Worm (Caenorhabditis elegans) whole organism, late embryonic: ENCODE data around the gene C04G6.4.

Source experiments
- C38D4.7 ChIP-seq: fragments of 200-800 bp; sonication (Bioruptor generic); optimal IDR thresholded peaks from 2 replicates; lab custom pipeline; 2018; ENCODE audit warnings: mild to moderate bottlenecking, missing genetic modification characterization, moderate library complexity, missing compliant biosample characterization
- F13H6.1 ChIP-seq: sonication (generic microtip); optimal IDR thresholded peaks from 2 replicates; lab custom pipeline; 2016; ENCODE audit warnings: missing genetic modification characterization, missing compliant biosample characterization
- K02D7.2 ChIP-seq: sonication (generic microtip); optimal IDR thresholded peaks from 2 replicates; lab custom pipeline; 2017; ENCODE audit warnings: mild to moderate bottlenecking, missing genetic modification characterization, missing compliant biosample characterization
- K09A11.1 ChIP-seq: sonication (generic microtip); optimal IDR thresholded peaks from 2 replicates; lab custom pipeline; 2017; ENCODE audit warnings: antibody characterized with exemption, mild to moderate bottlenecking, missing genetic modification characterization, missing compliant biosample characterization; ENCODE audit not compliant: insufficient read depth
- T23F11.4 ChIP-seq: fragments of 200-800 bp; sonication (Bioruptor generic); optimal IDR thresholded peaks from 2 replicates; lab custom pipeline; 2018; ENCODE audit warnings: mild to moderate bottlenecking, missing genetic modification characterization, missing compliant biosample characterization
- ahr-1 ChIP-seq: sonication (generic microtip); optimal IDR thresholded peaks from 2 replicates; lab custom pipeline; 2016; ENCODE audit warnings: missing genetic modification characterization, missing compliant biosample characterization
- ceh-14 ChIP-seq: sonication (generic microtip); optimal IDR thresholded peaks from 2 replicates; lab custom pipeline; 2016; ENCODE audit warnings: missing genotype, missing genetic modification characterization, missing compliant biosample characterization
- ceh-18 ChIP-seq: sonication (generic microtip); optimal IDR thresholded peaks from 2 replicates; lab custom pipeline; 2016; ENCODE audit warnings: missing genetic modification characterization, missing compliant biosample characterization
- ceh-19 ChIP-seq: fragments of 200-800 bp; sonication (Bioruptor generic); optimal IDR thresholded peaks from 2 replicates; lab custom pipeline; 2018; ENCODE audit warnings: mild to moderate bottlenecking, missing genetic modification characterization, missing compliant biosample characterization
- ceh-22 ChIP-seq: sonication (generic microtip); optimal IDR thresholded peaks from 2 replicates; lab custom pipeline; 2017; ENCODE audit warnings: missing biosample characterization, missing genetic modification characterization
- ceh-24 ChIP-seq: sonication (generic microtip); optimal IDR thresholded peaks from 2 replicates; lab custom pipeline; 2016; ENCODE audit warnings: mild to moderate bottlenecking, missing genetic modification characterization, missing compliant biosample characterization
- ceh-31 ChIP-seq: sonication (generic microtip); optimal IDR thresholded peaks from 2 replicates; lab custom pipeline; 2016; ENCODE audit warnings: missing genetic modification characterization, missing compliant biosample characterization
- ceh-45 ChIP-seq: fragments of 200-800 bp; sonication (Bioruptor generic); IDR thresholded peaks from 2 replicates; pipeline ENCODE4 v1.3.6; 2022; ENCODE audit warnings: missing genetic modification reagents, missing genetic modification characterization, missing compliant biosample characterization
- ceh-48 ChIP-seq: sonication (generic microtip); optimal IDR thresholded peaks from 2 replicates; lab custom pipeline; 2016; ENCODE audit warnings: missing genetic modification characterization, inconsistent platforms, missing compliant biosample characterization
- ceh-6 ChIP-seq: fragments of 200-800 bp; sonication (Bioruptor generic); optimal IDR thresholded peaks from 2 replicates; lab custom pipeline; 2018; ENCODE audit warnings: mild to moderate bottlenecking, missing genetic modification characterization, missing compliant biosample characterization
- che-1 ChIP-seq: sonication (generic microtip); optimal IDR thresholded peaks from 2 replicates; lab custom pipeline; 2016; ENCODE audit warnings: mild to moderate bottlenecking, missing genetic modification characterization, missing compliant biosample characterization
- dmd-4 ChIP-seq: sonication (generic microtip); optimal IDR thresholded peaks from 2 replicates; lab custom pipeline; 2016; ENCODE audit warnings: borderline replicate concordance, missing genetic modification characterization, missing compliant biosample characterization
- dve-1 ChIP-seq: sonication (generic microtip); optimal IDR thresholded peaks from 2 replicates; lab custom pipeline; 2017; ENCODE audit warnings: antibody characterized with exemption, mild to moderate bottlenecking, missing genetic modification characterization, missing compliant biosample characterization
- elt-4 ChIP-seq: sonication (generic microtip); optimal IDR thresholded peaks from 2 replicates; lab custom pipeline; 2016; ENCODE audit warnings: missing genetic modification characterization, missing compliant biosample characterization
- fax-1 ChIP-seq: sonication (generic microtip); optimal IDR thresholded peaks from 2 replicates; lab custom pipeline; 2016; ENCODE audit warnings: missing genotype, missing genetic modification characterization, missing compliant biosample characterization
- fkh-10 ChIP-seq: fragments of 150-350 bp; optimal IDR thresholded peaks from 2 replicates; lab custom pipeline; 2014; ENCODE audit warnings: missing biosample characterization, missing genetic modification reagents, missing genetic modification characterization
- fkh-6 ChIP-seq: sonication (generic microtip); optimal IDR thresholded peaks from 2 replicates; lab custom pipeline; 2016; ENCODE audit warnings: missing genetic modification characterization, missing compliant biosample characterization
- hlh-30 ChIP-seq: sonication (generic microtip); optimal IDR thresholded peaks from 2 replicates; lab custom pipeline; 2017; ENCODE audit warnings: antibody characterized with exemption, missing genetic modification characterization, missing compliant biosample characterization; ENCODE audit not compliant: insufficient read depth
- lin-11 ChIP-seq: fragments of 200-800 bp; sonication (Bioruptor generic); optimal IDR thresholded peaks from 2 replicates; lab custom pipeline; 2018; ENCODE audit warnings: mild to moderate bottlenecking, missing genetic modification characterization, missing compliant biosample characterization
- madf-2 ChIP-seq: sonication (generic microtip); optimal IDR thresholded peaks from 2 replicates; lab custom pipeline; 2017; ENCODE audit warnings: missing genetic modification characterization, missing compliant biosample characterization
- mec-3 ChIP-seq: sonication (generic microtip); optimal IDR thresholded peaks from 2 replicates; lab custom pipeline; 2016; ENCODE audit warnings: borderline replicate concordance, missing genetic modification characterization, missing compliant biosample characterization
- nfya-1 ChIP-seq: sonication (generic microtip); optimal IDR thresholded peaks from 2 replicates; lab custom pipeline; 2017; ENCODE audit warnings: missing genetic modification characterization, mild to moderate bottlenecking, missing compliant biosample characterization, antibody characterized with exemption, moderate library complexity
- nhr-232 ChIP-seq: sonication (generic microtip); optimal IDR thresholded peaks from 2 replicates; lab custom pipeline; 2016; ENCODE audit warnings: missing genetic modification characterization, missing compliant biosample characterization
- npax-4 ChIP-seq: sonication (generic microtip); optimal IDR thresholded peaks from 2 replicates; lab custom pipeline; 2016; ENCODE audit warnings: missing genetic modification characterization, missing compliant biosample characterization
- pag-3 ChIP-seq: sonication (generic microtip); optimal IDR thresholded peaks from 2 replicates; lab custom pipeline; 2016; ENCODE audit warnings: missing compliant biosample characterization, missing genetic modification characterization, borderline replicate concordance
- pat-9 ChIP-seq: fragments of 200-800 bp; sonication (Bioruptor generic); optimal IDR thresholded peaks from 2 replicates; lab custom pipeline; 2018; ENCODE audit warnings: mild to moderate bottlenecking, missing genetic modification characterization, moderate library complexity, missing compliant biosample characterization
- pha-2 ChIP-seq: sonication (generic microtip); optimal IDR thresholded peaks from 2 replicates; lab custom pipeline; 2017; ENCODE audit warnings: mild to moderate bottlenecking, missing genetic modification characterization, missing compliant biosample characterization
- pqm-1 ChIP-seq: sonication (generic microtip); optimal IDR thresholded peaks from 2 replicates; lab custom pipeline; 2016; ENCODE audit warnings: missing genetic modification characterization, missing compliant biosample characterization
- pros-1 ChIP-seq: fragments of 150-350 bp; optimal IDR thresholded peaks from 2 replicates; lab custom pipeline; 2014; ENCODE audit warnings: missing biosample characterization, missing genetic modification reagents, missing genetic modification characterization
- sdc-2 ChIP-seq: sonication (generic microtip); optimal IDR thresholded peaks from 2 replicates; lab custom pipeline; 2016; ENCODE audit warnings: missing genotype, missing genetic modification characterization, missing compliant biosample characterization
- sox-2 ChIP-seq: fragments of 200-800 bp; sonication (Bioruptor generic); IDR thresholded peaks from 2 replicates; pipeline ENCODE4 v1.3.6; 2022; ENCODE audit warnings: missing genetic modification reagents, missing genetic modification characterization, missing compliant biosample characterization
- tbx-7 ChIP-seq: sonication (generic microtip); optimal IDR thresholded peaks from 2 replicates; lab custom pipeline; 2016; ENCODE audit warnings: missing genotype, missing genetic modification characterization, missing compliant biosample characterization
- unc-42 ChIP-seq: sonication (generic microtip); optimal IDR thresholded peaks from 2 replicates; lab custom pipeline; 2016; ENCODE audit warnings: missing genotype, missing genetic modification characterization, missing compliant biosample characterization
- unc-55 ChIP-seq: sonication (generic microtip); optimal IDR thresholded peaks from 2 replicates; lab custom pipeline; 2017; ENCODE audit warnings: missing biosample characterization, missing genetic modification reagents, missing genetic modification characterization
- zip-5 ChIP-seq: sonication (generic microtip); optimal IDR thresholded peaks from 2 replicates; lab custom pipeline; 2016; ENCODE audit warnings: missing genetic modification characterization, missing compliant biosample characterization

C04G6.4 gene

DNA sequence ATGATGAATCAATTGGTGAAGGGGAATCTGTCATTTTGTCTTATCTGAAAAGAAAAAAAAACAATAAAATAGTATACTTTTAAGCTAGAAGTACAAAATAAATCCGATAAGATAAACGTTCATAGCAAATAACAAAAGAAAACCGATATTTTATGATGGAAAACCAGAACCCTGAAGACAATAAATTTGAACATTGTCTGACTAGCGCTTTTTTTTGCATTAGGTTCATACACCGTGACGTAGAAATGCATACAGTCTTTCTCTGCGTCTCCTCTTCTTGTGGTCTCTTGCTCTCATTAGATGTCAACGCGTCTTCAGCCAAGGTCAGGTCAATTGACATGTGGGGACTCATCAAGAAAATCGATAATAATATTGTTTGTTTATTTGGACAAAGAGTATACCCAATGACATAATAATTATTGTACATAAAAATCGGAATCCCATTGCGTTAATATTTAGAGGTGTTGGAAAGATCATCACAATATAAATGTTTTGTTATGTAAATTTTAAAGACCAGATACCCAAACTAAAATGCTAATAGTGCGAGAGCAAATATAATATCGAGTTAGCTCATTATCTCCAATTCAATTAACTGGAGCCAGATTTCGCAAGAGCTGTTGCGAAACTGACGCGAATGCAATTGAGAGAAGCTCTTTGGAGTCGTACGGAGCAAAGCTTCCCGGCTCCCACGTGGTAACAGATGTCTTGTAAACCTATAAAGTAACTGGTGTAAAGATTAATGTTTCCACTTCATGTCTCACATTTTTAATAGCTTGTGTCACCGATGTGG, 1.9 kb downstream of the C04G6.4 start, which contains the start of gene dsh-2 (continued):
- TF ChIP-seq nfya-1 (tag; lab: Kevin White, UChicago), result peak; percentile 39
- no peak for TF ChIP-seq lin-11 (tag; lab: Kevin White, UChicago)
- no peak for TF ChIP-seq zip-5
- no peak for TF ChIP-seq dmd-4
- no peak for TF ChIP-seq sox-2 (GFP tag; lab: Robert Waterston, UW)
- TF ChIP-seq ceh-14, result no peak
- no peak for TF ChIP-seq ceh-45
- TF ChIP-seq pha-2 (tag; lab: Kevin White, UChicago), result no peak
- no peak for TF ChIP-seq pqm-1 (tag; lab: Kevin White, UChicago)
- TF ChIP-seq C38D4.7 (GFP tag; lab: Kevin White, UChicago), result no peak
- no peak for TF ChIP-seq F13H6.1
- no peak for TF ChIP-seq mec-3 (tag; lab: Kevin White, UChicago)
- TF ChIP-seq, all 69 proteins: peak for 7

DNA sequence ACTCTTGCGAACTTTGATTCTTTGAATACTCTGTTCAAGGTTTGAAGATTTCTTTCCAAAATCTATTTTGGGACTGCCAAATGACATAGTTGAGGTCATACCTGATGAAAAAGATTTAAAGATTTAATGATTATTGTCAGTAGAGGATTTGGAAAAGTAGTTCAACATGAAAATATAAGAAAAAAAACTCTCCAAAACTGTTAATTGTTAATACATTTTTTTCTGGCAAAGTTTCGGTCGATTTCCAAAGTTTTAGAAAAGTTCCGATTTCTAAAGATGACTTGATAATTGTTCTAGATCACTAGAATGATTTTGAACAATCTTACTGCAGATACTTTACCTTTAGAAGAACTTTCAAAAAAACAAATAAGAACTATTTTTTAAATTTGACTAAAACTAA, 12.0 kb downstream of the C04G6.4 start, which contains the start of gene C27A2.7:
Gene C27A2.7, minus strand, starts transcription at position 101 of the 400 bp plus-strand sequence.
- TF ChIP-seq mec-3 (tag; lab: Kevin White, UChicago) (no peak), ceh-24 (tag; lab: Kevin White, UChicago) (no peak), fax-1 (no peak), pat-9 (no peak), madf-2 (tag; lab: Kevin White, UChicago) (no peak), sdc-2 (no peak), K09A11.1 (tag; lab: Kevin White, UChicago) (no peak), nfya-1 (tag; lab: Kevin White, UChicago) (no peak), nhr-232 (tag; lab: Kevin White, UChicago) (no peak), che-1 (tag; lab: Kevin White, UChicago) (no peak), ceh-48 (tag; lab: Kevin White, UChicago) (no peak), unc-42 (tag; lab: Kevin White, UChicago) (no peak), pros-1 (tag; lab: Kevin White, UChicago) (no peak), lin-11 (tag; lab: Kevin White, UChicago) (no peak), ceh-31 (tag; lab: Kevin White, UChicago) (no peak), ceh-6 (GFP tag; lab: Kevin White, UChicago) (no peak), F13H6.1 (no peak)

DNA sequence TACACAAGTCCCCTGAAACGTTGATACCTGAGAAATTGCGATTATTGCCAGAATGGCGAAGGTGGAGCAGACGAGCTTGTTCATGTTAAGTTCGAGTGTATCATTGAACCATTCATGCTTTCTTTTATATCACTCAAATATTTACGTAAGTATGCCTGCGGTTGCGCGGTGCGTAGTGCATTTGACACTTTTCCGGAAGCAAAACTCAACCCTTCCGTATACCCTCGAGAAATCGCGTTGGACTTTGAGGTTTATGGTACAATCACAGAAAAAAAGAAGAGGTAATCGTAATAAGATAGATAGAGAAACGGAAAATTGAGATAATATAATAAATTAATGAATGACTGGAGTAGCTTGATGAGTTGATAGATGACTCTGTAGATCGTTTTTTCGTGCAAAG, 13.7 kb downstream of the C04G6.4 start, which contains the start of gene idpb-2:
Gene idpb-2, minus strand, starts transcription at position 101 of the 400 bp plus-strand sequence.
- TF ChIP-seq ceh-22 (tag; lab: Kevin White, UChicago) (no peak), ceh-19 (no peak), elt-4 (tag; lab: Kevin White, UChicago) (no peak), dve-1 (tag; lab: Kevin White, UChicago) (no peak), zip-5 (no peak), ceh-18 (tag; lab: Kevin White, UChicago) (no peak), ceh-24 (tag; lab: Kevin White, UChicago) (no peak), ceh-31 (tag; lab: Kevin White, UChicago) (no peak), unc-55 (GFP tag; lab: Kevin White, UChicago) (no peak), T23F11.4 (no peak)

DNA sequence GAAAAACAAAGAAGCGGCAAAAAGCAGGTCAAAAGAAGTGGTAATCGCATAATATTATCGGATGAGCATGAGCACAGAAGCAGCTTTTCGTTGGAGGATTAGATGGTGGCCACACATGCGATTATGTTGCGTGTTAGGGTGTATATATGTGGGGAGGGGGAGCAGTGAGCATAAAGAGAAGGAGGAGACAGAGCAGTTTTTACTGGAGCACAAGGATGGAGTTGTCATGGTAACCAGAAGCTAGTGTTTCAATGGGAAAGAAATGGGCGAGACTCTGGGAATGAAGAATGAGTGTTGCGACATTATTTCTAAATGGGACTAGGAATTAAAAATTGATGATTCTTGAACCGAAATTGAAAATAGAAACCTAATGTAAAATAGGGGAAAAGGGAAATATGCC, 15.3 kb downstream of the C04G6.4 start, which contains the start of gene C27A2.8:
Gene C27A2.8, minus strand, starts transcription at position 117 of the 400 bp plus-strand sequence.
- TF ChIP-seq T23F11.4, result no peak
- TF ChIP-seq fkh-10 (GFP tag; lab: Kevin White, UChicago), result no peak
- TF ChIP-seq ahr-1 (tag; lab: Kevin White, UChicago), result no peak
- TF ChIP-seq F13H6.1, result no peak
- TF ChIP-seq fkh-6 (tag; lab: Kevin White, UChicago), result no peak
- TF ChIP-seq unc-42 (tag; lab: Kevin White, UChicago), result no peak
- no peak for TF ChIP-seq hlh-30
- TF ChIP-seq pat-9, result no peak
- no peak for TF ChIP-seq npax-4 (tag; lab: Kevin White, UChicago)
- no peak for TF ChIP-seq pag-3 (tag; lab: Kevin White, UChicago)
- no peak for TF ChIP-seq ceh-14
- no peak for TF ChIP-seq che-1 (tag; lab: Kevin White, UChicago)
- no peak for TF ChIP-seq tbx-7 (tag; lab: Kevin White, UChicago)
- no peak for TF ChIP-seq K02D7.2 (tag; lab: Kevin White, UChicago)
